Worm (Caenorhabditis elegans) whole organism, L1 larva: ENCODE measurements around the gene srd-42.

ENCODE experiments used
- C34B4.2 ChIP-seq: sonication (generic microtip); optimal IDR thresholded peaks from 2 replicates; lab custom pipeline; 2017; ENCODE audit warnings: mild to moderate bottlenecking, missing genetic modification characterization, missing compliant biosample characterization
- blmp-1 ChIP-seq: fragments of 150-350 bp; optimal IDR thresholded peaks from 2 replicates; lab custom pipeline; 2014; ENCODE audit warnings: missing biosample characterization, missing genetic modification characterization
- ceh-90 ChIP-seq: sonication (generic microtip); optimal IDR thresholded peaks from 2 replicates; lab custom pipeline; 2016; ENCODE audit warnings: missing genetic modification characterization, missing compliant biosample characterization
- ces-1 ChIP-seq: fragments of 150-350 bp; optimal IDR thresholded peaks from 2 replicates; lab custom pipeline; 2014; ENCODE audit warnings: missing biosample characterization, missing genetic modification reagents, missing genetic modification characterization
- efl-1 ChIP-seq, 4 experiments: fragments of 150-350 bp; optimal IDR thresholded peaks in 3 of 4; peaks in 1 of 4; 1 replicate in 1 of 4; 2 replicates in 3 of 4; lab custom pipeline; 2014; ENCODE audit warnings: missing biosample characterization in 2 of 4, missing genetic modification characterization in 2 of 4, missing genetic modification reagents in 2 of 4
- egl-13 ChIP-seq: sonication (generic microtip); optimal IDR thresholded peaks from 2 replicates; lab custom pipeline; 2016; ENCODE audit warnings: missing genotype, missing genetic modification reagents, missing genetic modification characterization, missing compliant biosample characterization
- egl-27 ChIP-seq, 2 experiments: fragments of 150-350 bp in 1 of 2; sonication (generic microtip); optimal IDR thresholded peaks; 3 replicates each; lab custom pipeline; 2017 to 2018; ENCODE audit warnings: missing biosample characterization in 2 of 2, missing genetic modification characterization in 2 of 2, missing genetic modification reagents in 2 of 2
- elt-2 ChIP-seq: sonication (generic microtip); optimal IDR thresholded peaks from 2 replicates; lab custom pipeline; 2016; ENCODE audit warnings: missing genetic modification characterization, mild to moderate bottlenecking, inconsistent platforms, missing compliant biosample characterization, missing genetic modification reagents
- elt-3 ChIP-seq, 6 experiments: fragments of 150-350 bp in 1 of 6; sonication (generic microtip); optimal IDR thresholded peaks; 2 replicates each; lab custom pipeline; 2017 to 2018; ENCODE audit warnings: missing biosample characterization in 6 of 6, missing genetic modification characterization in 6 of 6, inconsistent platforms in 1 of 6
- fkh-4 ChIP-seq: sonication (generic microtip); optimal IDR thresholded peaks from 2 replicates; lab custom pipeline; 2016; ENCODE audit warnings: missing compliant biosample characterization, missing genetic modification characterization, borderline replicate concordance
- fkh-8 ChIP-seq: sonication (generic microtip); optimal IDR thresholded peaks from 2 replicates; lab custom pipeline; 2016; ENCODE audit warnings: mild to moderate bottlenecking, missing genetic modification characterization, missing compliant biosample characterization
- isw-1 ChIP-seq: fragments of 200-800 bp; sonication (Bioruptor generic); IDR thresholded peaks from 2 replicates; pipeline ENCODE4 v1.3.6; 2022; ENCODE audit warnings: missing genetic modification characterization, missing compliant biosample characterization
- lir-3 ChIP-seq: sonication (generic microtip); optimal IDR thresholded peaks from 2 replicates; lab custom pipeline; 2016; ENCODE audit warnings: mild to moderate bottlenecking, missing genetic modification characterization, moderate library complexity, missing compliant biosample characterization; ENCODE audit not compliant: poor library complexity
- mdl-1 ChIP-seq, 2 experiments: fragments of 150-350 bp; optimal IDR thresholded peaks; 2 replicates each; lab custom pipeline; 2014 to 2017; ENCODE audit warnings: missing biosample characterization in 2 of 2, missing genetic modification characterization in 2 of 2, inconsistent platforms in 1 of 2
- mep-1 ChIP-seq: fragments of 150-350 bp; optimal IDR thresholded peaks from 2 replicates; lab custom pipeline; 2014; ENCODE audit warnings: missing biosample characterization, missing genetic modification characterization
- nhr-11 ChIP-seq: fragments of 150-350 bp; optimal IDR thresholded peaks from 2 replicates; lab custom pipeline; 2014; ENCODE audit warnings: missing biosample characterization, missing genetic modification characterization
- nhr-19 ChIP-seq: fragments of 200-800 bp; sonication (Bioruptor generic); conservative IDR thresholded peaks from 2 replicates; pipeline ENCODE4 v1.3.6; 2022; ENCODE audit warnings: missing genetic modification characterization, missing compliant biosample characterization
- nhr-20 ChIP-seq: sonication (generic microtip); optimal IDR thresholded peaks from 2 replicates; lab custom pipeline; 2016; ENCODE audit warnings: mild to moderate bottlenecking, missing genetic modification characterization, missing compliant biosample characterization
- nhr-28 ChIP-seq: fragments of 150-350 bp; optimal IDR thresholded peaks from 2 replicates; lab custom pipeline; 2014; ENCODE audit warnings: missing biosample characterization, missing genetic modification characterization
- nhr-47 ChIP-seq: sonication (generic microtip); optimal IDR thresholded peaks from 2 replicates; lab custom pipeline; 2016; ENCODE audit warnings: mild to moderate bottlenecking, missing genetic modification characterization, moderate library complexity, missing compliant biosample characterization
- nhr-71 ChIP-seq: sonication (generic microtip); optimal IDR thresholded peaks from 2 replicates; lab custom pipeline; 2016; ENCODE audit warnings: mild to moderate bottlenecking, missing genetic modification characterization, moderate library complexity, missing compliant biosample characterization
- nhr-76 ChIP-seq: sonication (generic microtip); optimal IDR thresholded peaks from 2 replicates; lab custom pipeline; 2017; ENCODE audit warnings: missing biosample characterization, missing genetic modification characterization
- nhr-84 ChIP-seq: sonication (generic microtip); optimal IDR thresholded peaks from 2 replicates; lab custom pipeline; 2017; ENCODE audit warnings: missing biosample characterization, missing genetic modification characterization
- nhr-85 ChIP-seq: sonication (generic microtip); peaks from one replicate; lab custom pipeline; 2016; ENCODE audit warnings: missing genetic modification characterization, inconsistent platforms, missing compliant biosample characterization
- pax-3 ChIP-seq: fragments of 200-800 bp; sonication (Bioruptor generic); optimal IDR thresholded peaks from 2 replicates; lab custom pipeline; 2018; ENCODE audit warnings: mild to moderate bottlenecking, missing genetic modification characterization, moderate library complexity, missing compliant biosample characterization
- skn-1 ChIP-seq: fragments of 150-350 bp; optimal IDR thresholded peaks from 2 replicates; lab custom pipeline; 2014; ENCODE audit warnings: missing biosample characterization, missing genetic modification characterization
- sox-4 ChIP-seq: sonication (generic microtip); optimal IDR thresholded peaks from 2 replicates; lab custom pipeline; 2016; ENCODE audit warnings: missing genetic modification characterization, missing compliant biosample characterization
- sptf-1 ChIP-seq: fragments of 150-350 bp; optimal IDR thresholded peaks from 2 replicates; lab custom pipeline; 2014; ENCODE audit warnings: missing biosample characterization, missing genetic modification characterization
- swsn-7 ChIP-seq: sonication (generic microtip); optimal IDR thresholded peaks from 2 replicates; lab custom pipeline; 2016; ENCODE audit warnings: missing genetic modification characterization, missing compliant biosample characterization
- tbx-2 ChIP-seq: sonication (generic microtip); optimal IDR thresholded peaks from 2 replicates; lab custom pipeline; 2016; ENCODE audit warnings: missing genetic modification characterization, missing compliant biosample characterization
- unc-30 ChIP-seq: sonication (generic microtip); optimal IDR thresholded peaks from 2 replicates; lab custom pipeline; 2017; ENCODE audit warnings: missing biosample characterization, missing genetic modification characterization
- unc-86 ChIP-seq: sonication (generic microtip); optimal IDR thresholded peaks from 2 replicates; lab custom pipeline; 2016; ENCODE audit warnings: missing genetic modification characterization, missing compliant biosample characterization
- unc-98 ChIP-seq: fragments of 200-800 bp; sonication (Bioruptor generic); IDR thresholded peaks from 2 replicates; pipeline ENCODE4 v1.3.6; 2022; ENCODE audit warnings: missing genetic modification characterization, missing compliant biosample characterization
- zag-1 ChIP-seq: fragments of 150-350 bp; optimal IDR thresholded peaks from 2 replicates; lab custom pipeline; 2014; ENCODE audit warnings: missing biosample characterization, missing genetic modification characterization
- zip-4 ChIP-seq: fragments of 200-800 bp; sonication (Bioruptor generic); optimal IDR thresholded peaks from 2 replicates; lab custom pipeline; 2018; ENCODE audit warnings: mild to moderate bottlenecking, missing genetic modification characterization, moderate library complexity, missing compliant biosample characterization

Gene srd-42

DNA sequence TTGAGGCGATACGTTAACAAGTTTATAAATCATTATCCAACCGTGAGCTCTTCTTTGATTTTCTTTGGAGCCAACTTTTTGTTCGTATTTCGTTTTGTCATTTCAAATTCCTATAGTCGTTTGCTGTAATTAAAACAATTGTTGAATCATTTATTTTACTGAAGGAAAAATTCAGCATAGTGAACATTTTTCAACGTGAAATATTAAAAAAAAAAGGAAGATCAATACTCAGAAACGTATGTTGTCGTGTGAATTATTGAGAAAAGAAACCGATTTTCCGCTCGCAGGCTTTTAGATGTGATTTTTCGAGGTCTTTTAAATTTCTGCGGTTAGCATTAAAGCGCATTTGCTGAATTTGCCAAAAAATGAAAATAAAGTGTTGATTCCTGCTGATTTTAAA, 24.4 kb downstream of the srd-42 start, which contains the start of gene phf-33:
TSS of gene phf-33 (minus strand) at position 101 of the 400 bp plus-strand sequence.
- TF ChIP-seq nhr-85 (no peak), nhr-76 (no peak), elt-2 (tag; lab: Kevin White, UChicago) (no peak), nhr-84 (tag; lab: Kevin White, UChicago) (no peak), sox-4 (tag; lab: Kevin White, UChicago) (no peak), mdl-1 (tag; optimal IDR thresholded peaks at IDR 0.05; lab: Kevin White, UChicago) (no peak), fkh-4 (tag; lab: Kevin White, UChicago) (no peak), blmp-1 (tag; lab: Kevin White, UChicago) (no peak), efl-1 (optimal IDR thresholded peaks at IDR 0.05; lab: Kevin White, UChicago) (no peak), efl-1 (GFP tag; optimal IDR thresholded peaks at IDR 0.05 in 1 of 2; lab: Kevin White, UChicago) (no peak), nhr-71 (tag; lab: Kevin White, UChicago) (no peak), unc-98 (GFP tag; lab: Robert Waterston, UW) (no peak), nhr-19 (GFP tag; lab: Robert Waterston, UW) (no peak), isw-1 (GFP tag; lab: Robert Waterston, UW) (no peak), skn-1 (tag; lab: Kevin White, UChicago) (no peak), C34B4.2 (no peak), nhr-28 (tag; lab: Kevin White, UChicago) (no peak), tbx-2 (no peak)
- TF ChIP-seq, all 84 proteins: peak for 0

DNA sequence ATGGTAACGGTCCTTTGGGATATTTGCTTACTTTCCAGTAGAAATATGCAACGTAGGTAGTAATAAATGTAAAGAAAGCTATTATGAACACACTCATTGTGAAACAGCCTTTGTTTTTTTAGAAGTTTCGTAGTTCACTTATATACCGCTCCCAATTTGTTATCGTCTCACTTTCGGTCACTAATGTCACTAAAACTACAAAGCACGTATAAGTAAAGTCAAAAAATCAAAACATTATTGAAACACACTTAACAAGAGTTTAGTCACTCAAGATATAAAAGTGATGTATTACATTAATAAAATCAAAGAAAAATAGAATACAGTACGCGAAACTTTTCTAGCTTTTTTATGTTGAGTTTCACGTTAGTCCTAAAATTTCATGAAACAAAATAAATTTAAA, 29.2 kb downstream of the srd-42 start, which contains the start of gene cyp-14A3:
TSS of gene cyp-14A3 (minus strand) at position 101 of the 400 bp plus-strand sequence.
- TF ChIP-seq zag-1 (tag; lab: Kevin White, UChicago) (no peak), fkh-4 (tag; lab: Kevin White, UChicago) (no peak), egl-27 (tag; optimal IDR thresholded peaks at IDR 0.05; lab: Kevin White, UChicago) (no peak), nhr-11 (tag; lab: Kevin White, UChicago) (no peak), nhr-28 (tag; lab: Kevin White, UChicago) (no peak), ceh-90 (tag; lab: Kevin White, UChicago) (no peak), nhr-47 (tag; lab: Kevin White, UChicago) (no peak), fkh-8 (tag; lab: Kevin White, UChicago) (no peak), mep-1 (no peak), nhr-71 (tag; lab: Kevin White, UChicago) (no peak), unc-86 (tag; lab: Kevin White, UChicago) (no peak), pax-3 (tag; lab: Kevin White, UChicago) (no peak)

DNA sequence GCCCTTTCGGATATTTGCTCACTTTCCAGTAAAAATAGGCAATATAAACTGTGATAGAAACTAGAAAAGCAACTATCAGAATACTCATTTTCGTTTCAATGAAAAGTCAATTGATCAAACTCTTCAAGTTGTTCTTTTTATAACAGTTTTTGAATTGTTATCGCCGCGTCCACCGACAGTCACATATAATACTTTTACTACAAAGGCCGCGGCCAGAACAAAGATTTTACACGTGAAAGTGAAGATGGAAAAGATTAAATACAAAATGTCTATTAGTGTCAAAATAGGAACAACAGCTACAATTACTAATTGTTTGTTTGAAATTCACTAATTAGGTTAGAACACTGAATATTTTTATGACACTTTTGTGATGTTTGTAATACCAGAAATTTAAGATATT, 33.7 kb downstream of the srd-42 start, which contains the start of gene cyp-14A2:
TSS of gene cyp-14A2 (minus strand) at position 101 of the 400 bp plus-strand sequence.
- no peak for TF ChIP-seq unc-30
- no peak for TF ChIP-seq ces-1 (GFP tag; lab: Kevin White, UChicago)
- peak; percentile 31 for TF ChIP-seq blmp-1 (tag; lab: Kevin White, UChicago)
- TF ChIP-seq swsn-7 (tag; lab: Kevin White, UChicago), result no peak
- no peak for TF ChIP-seq lir-3 (tag; lab: Kevin White, UChicago)
- TF ChIP-seq, all 84 proteins: peak for 1

DNA sequence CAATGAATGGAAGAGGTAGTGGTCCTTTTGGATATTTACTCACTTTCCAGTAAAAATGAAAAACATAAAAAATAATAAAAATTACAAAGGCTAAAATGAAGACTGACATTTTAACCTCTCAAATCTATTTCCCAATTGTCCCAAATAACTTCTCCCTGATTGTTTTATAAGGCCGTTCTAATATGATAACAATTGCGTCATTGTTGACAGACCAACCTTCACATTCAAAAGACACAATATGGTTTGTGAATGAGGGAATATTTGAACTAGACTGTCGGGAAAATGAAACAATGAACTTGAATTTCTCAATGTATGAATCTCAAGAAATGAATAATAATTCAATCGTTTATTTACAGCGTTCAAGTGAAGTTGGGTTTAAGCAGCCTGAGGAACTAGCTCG, 36.0 kb downstream of the srd-42 start, which contains the start of gene cyp-14A1:
TSS of gene cyp-14A1 (minus strand) at position 126 of the 400 bp plus-strand sequence.
- no peak for TF ChIP-seq sptf-1 (tag; lab: Kevin White, UChicago)
- TF ChIP-seq elt-3 (tag; optimal IDR thresholded peaks at IDR 0.05; lab: Kevin White, UChicago), result peak in 3 of 6 experiments; percentile 35 to 56 (median 48)
- TF ChIP-seq zip-4 (GFP tag; lab: Kevin White, UChicago), result no peak
- TF ChIP-seq nhr-20 (tag; lab: Kevin White, UChicago), result peak; percentile 43
- no peak for TF ChIP-seq egl-13 (tag; lab: Kevin White, UChicago)
- TF ChIP-seq nhr-85, result peak; percentile 45
